Worm (Caenorhabditis elegans): ENCODE data around the gene ace-3.

DNA sequence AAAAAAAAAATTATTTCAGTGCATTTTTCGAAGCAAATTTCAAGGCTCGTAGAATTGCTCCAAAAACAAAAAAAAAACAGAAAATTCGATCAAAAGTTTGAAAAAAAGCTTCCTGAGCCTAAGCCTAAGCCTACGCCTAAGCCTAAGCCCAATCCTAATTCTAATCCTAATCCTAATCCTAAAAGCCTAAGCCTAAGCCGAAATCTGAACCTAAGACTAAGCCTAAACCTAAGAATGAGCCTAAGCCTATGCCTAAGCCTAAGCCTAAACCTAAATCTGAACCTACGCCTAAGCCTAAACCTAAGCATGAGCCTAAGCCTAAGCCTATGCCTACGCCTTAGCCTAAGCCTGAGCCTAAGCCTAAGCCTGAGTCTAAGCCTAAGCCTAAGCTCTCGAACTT, 776 bp downstream of the ace-3 start:
- TF ChIP-seq ces-1 (GFP tag; optimal IDR thresholded peaks at IDR 0.05) = no peak
- no peak for TF ChIP-seq ztf-11 (tag; optimal IDR thresholded peaks at IDR 0.05)
- TF ChIP-seq blmp-1 (tag; optimal IDR thresholded peaks at IDR 0.05) = no peak
- TF ChIP-seq mls-2 (tag; optimal IDR thresholded peaks at IDR 0.05) = no peak
- TF ChIP-seq snpc-4 (tag; optimal IDR thresholded peaks at IDR 0.05) = no peak
- no peak for TF ChIP-seq unc-39 (tag; optimal IDR thresholded peaks at IDR 0.05)
- no peak for TF ChIP-seq nhr-237 (tag; optimal IDR thresholded peaks at IDR 0.05)

Data from whole organism, mixed stage, embryonic.